Comparison of ENCODE assay signal across 1 fruit fly cellular context in genomic region chrX:17294169-17294833, dm6.
TF ChIP-seq lines count a peak whose summit lies in the region.

No protein-coding gene starts in this region.

TF ChIP-seq in whole organism, embryonic, 481 proteins besides CTCF, POLR2A, EP300 and RAD21 (continued from another document and continues in another):
- no peak for TF ChIP-seq Opbp (GFP tag; IDR thresholded peaks at IDR 0.05; lab: Robert Waterston, UW; ENCODE audit: partially characterized antibody)
- TF ChIP-seq ERR (GFP tag; optimal IDR thresholded peaks at IDR 0.05; lab: Kevin White, UChicago): no peak
- TF ChIP-seq B-H2 (GFP tag; optimal IDR thresholded peaks at IDR 0.05; lab: Kevin White, UChicago): peak; percentile 34
- no peak for TF ChIP-seq z (GFP tag; IDR thresholded peaks at IDR 0.05; lab: Robert Waterston, UW)
- no peak for TF ChIP-seq dmrt11E (tag; optimal IDR thresholded peaks at IDR 0.05; lab: Kevin White, UChicago)
- no peak for TF ChIP-seq Hmx (GFP tag; optimal IDR thresholded peaks at IDR 0.05; lab: Kevin White, UChicago)
- no peak for TF ChIP-seq ham (GFP tag; IDR thresholded peaks at IDR 0.05; lab: Robert Waterston, UW)
- TF ChIP-seq CG15073 (GFP tag; optimal IDR thresholded peaks at IDR 0.05; lab: Kevin White, UChicago): no peak
- TF ChIP-seq CG17359 (tag; optimal IDR thresholded peaks at IDR 0.05; lab: Kevin White, UChicago): no peak
- no peak for TF ChIP-seq hb (GFP tag; IDR thresholded peaks at IDR 0.05; lab: Robert Waterston, UW; ENCODE audit: partially characterized antibody)
- TF ChIP-seq CG13287 (GFP tag; IDR thresholded peaks at IDR 0.05; lab: Robert Waterston, UW; ENCODE audit: partially characterized antibody): no peak
- TF ChIP-seq pan (optimal IDR thresholded peaks at IDR 0.05; lab: Kevin White, UChicago): no peak
- no peak for TF ChIP-seq pan (GFP tag; optimal IDR thresholded peaks at IDR 0.05 in 1 of 2, IDR thresholded peaks at IDR 0.05 in 1 of 2)
- TF ChIP-seq oc (tag; optimal IDR thresholded peaks at IDR 0.05; lab: Kevin White, UChicago): peak; percentile 61
- TF ChIP-seq CG6791 (GFP tag; IDR thresholded peaks at IDR 0.05; lab: Robert Waterston, UW; ENCODE audit: partially characterized antibody): no peak
- no peak for TF ChIP-seq CG33213 (GFP tag; optimal IDR thresholded peaks at IDR 0.05; lab: Kevin White, UChicago)
- TF ChIP-seq chif (GFP tag; optimal IDR thresholded peaks at IDR 0.05; lab: Kevin White, UChicago): no peak
- no peak for TF ChIP-seq sob (GFP tag; IDR thresholded peaks at IDR 0.05; lab: Robert Waterston, UW)
- peak; percentile 34 for TF ChIP-seq ATbp (GFP tag; optimal IDR thresholded peaks at IDR 0.05; lab: Kevin White, UChicago)
- no peak for TF ChIP-seq CG14050 (GFP tag; IDR thresholded peaks at IDR 0.05; lab: Robert Waterston, UW)
- TF ChIP-seq sd (tag; optimal IDR thresholded peaks at IDR 0.05; lab: Kevin White, UChicago): peak; percentile 62
- no peak for TF ChIP-seq tx (GFP tag; optimal IDR thresholded peaks at IDR 0.05; lab: Kevin White, UChicago)
- no peak for TF ChIP-seq CG8089 (GFP tag; optimal IDR thresholded peaks at IDR 0.05; lab: Kevin White, UChicago)
- TF ChIP-seq eve (GFP tag; optimal IDR thresholded peaks at IDR 0.05; lab: Kevin White, UChicago): no peak
- peak; percentile 52 for TF ChIP-seq wek (GFP tag; optimal IDR thresholded peaks at IDR 0.05; lab: Kevin White, UChicago)
- TF ChIP-seq CG8359 (GFP tag; optimal IDR thresholded peaks at IDR 0.05; lab: Kevin White, UChicago; ENCODE audit: borderline replicate concordance): no peak
- TF ChIP-seq CG18262 (tag; optimal IDR thresholded peaks at IDR 0.05; lab: Kevin White, UChicago): no peak
- no peak for TF ChIP-seq CG31441 (GFP tag; IDR thresholded peaks at IDR 0.05; lab: Robert Waterston, UW)
- no peak for TF ChIP-seq H15 (GFP tag; IDR thresholded peaks at IDR 0.05; lab: Robert Waterston, UW)
- TF ChIP-seq zen2 (GFP tag; IDR thresholded peaks at IDR 0.05; lab: Robert Waterston, UW; ENCODE audit: partially characterized antibody): no peak
- no peak; the same call in 1 of the 2 replicates for TF ChIP-seq E2f1 (GFP tag; IDR thresholded peaks at IDR 0.05; lab: Robert Waterston, UW)
- TF ChIP-seq trh (GFP tag; optimal IDR thresholded peaks at IDR 0.05; lab: Kevin White, UChicago): no peak
- TF ChIP-seq shn (GFP tag; optimal IDR thresholded peaks at IDR 0.05; lab: Kevin White, UChicago): no peak
- TF ChIP-seq CG34224 (GFP tag; IDR thresholded peaks at IDR 0.05; lab: Robert Waterston, UW; ENCODE audit: partially characterized antibody): no peak
- TF ChIP-seq CG9437 (GFP tag; optimal IDR thresholded peaks at IDR 0.05; lab: Kevin White, UChicago): no peak
- peak; percentile 37 for TF ChIP-seq CG5180 (GFP tag; optimal IDR thresholded peaks at IDR 0.05; lab: Kevin White, UChicago)
- no peak for TF ChIP-seq run (tag; optimal IDR thresholded peaks at IDR 0.05; lab: Kevin White, UChicago)
- no peak for TF ChIP-seq tup (GFP tag; optimal IDR thresholded peaks at IDR 0.05; lab: Kevin White, UChicago)
- no peak for TF ChIP-seq croc (GFP tag; conservative IDR thresholded peaks at IDR 0.05; lab: Robert Waterston, UW)
- peak; percentile 53 for TF ChIP-seq CG12769 (tag; optimal IDR thresholded peaks at IDR 0.05; lab: Kevin White, UChicago)
- no peak for TF ChIP-seq CG30020 (tag; optimal IDR thresholded peaks at IDR 0.05; lab: Kevin White, UChicago)
- TF ChIP-seq CG11504 (tag; optimal IDR thresholded peaks at IDR 0.05; lab: Kevin White, UChicago): no peak
- TF ChIP-seq Six4 (GFP tag; optimal IDR thresholded peaks at IDR 0.05; lab: Kevin White, UChicago): no peak
- no peak for TF ChIP-seq jigr1 (GFP tag; IDR thresholded peaks at IDR 0.05; lab: Robert Waterston, UW)
- peak; percentile 0 for TF ChIP-seq CG2875 (GFP tag; optimal IDR thresholded peaks at IDR 0.05; lab: Kevin White, UChicago)
- no peak for TF ChIP-seq dm (GFP tag; optimal IDR thresholded peaks at IDR 0.05; lab: Kevin White, UChicago)
- no peak for TF ChIP-seq psq (GFP tag; optimal IDR thresholded peaks at IDR 0.05; lab: Kevin White, UChicago)
- no peak for TF ChIP-seq Stat92E (GFP tag; optimal IDR thresholded peaks at IDR 0.05; lab: Kevin White, UChicago)
- peak; percentile 3 for TF ChIP-seq CG2678 (tag; optimal IDR thresholded peaks at IDR 0.05; lab: Kevin White, UChicago)
- TF ChIP-seq zfh1 (GFP tag; IDR thresholded peaks at IDR 0.05; lab: Robert Waterston, UW): no peak
- no peak for TF ChIP-seq NFAT (GFP tag; IDR thresholded peaks at IDR 0.05; lab: Robert Waterston, UW)
- no peak for TF ChIP-seq CG1529 (GFP tag; optimal IDR thresholded peaks at IDR 0.05; lab: Kevin White, UChicago)
- TF ChIP-seq Atf3 (GFP tag; optimal IDR thresholded peaks at IDR 0.05; lab: Kevin White, UChicago): no peak
- no peak for TF ChIP-seq esg (GFP tag; conservative IDR thresholded peaks at IDR 0.05; lab: Robert Waterston, UW)
- TF ChIP-seq luna (GFP tag; optimal IDR thresholded peaks at IDR 0.05; lab: Kevin White, UChicago): no peak
- peak; percentile 28 for TF ChIP-seq CG17912 (GFP tag; optimal IDR thresholded peaks at IDR 0.05; lab: Kevin White, UChicago)
- no peak for TF ChIP-seq kay (GFP tag; optimal IDR thresholded peaks at IDR 0.05; lab: Kevin White, UChicago)
- no peak for TF ChIP-seq aop (GFP tag; IDR thresholded peaks at IDR 0.05; lab: Robert Waterston, UW)
- no peak for TF ChIP-seq onecut (GFP tag; IDR thresholded peaks at IDR 0.05; lab: Robert Waterston, UW)
- TF ChIP-seq CG11695 (GFP tag; IDR thresholded peaks at IDR 0.05; lab: Robert Waterston, UW): no peak
- TF ChIP-seq CG30431 (GFP tag; optimal IDR thresholded peaks at IDR 0.05; lab: Kevin White, UChicago): no peak
- TF ChIP-seq CG32772 (GFP tag; IDR thresholded peaks at IDR 0.05; lab: Robert Waterston, UW): no peak
- TF ChIP-seq CG3726 (GFP tag; IDR thresholded peaks at IDR 0.05; lab: Robert Waterston, UW): no peak
- no peak for TF ChIP-seq bbx (GFP tag; IDR thresholded peaks at IDR 0.05; lab: Robert Waterston, UW; ENCODE audit: partially characterized antibody)
- TF ChIP-seq Sox102F (GFP tag; optimal IDR thresholded peaks at IDR 0.05; lab: Kevin White, UChicago): peak; percentile 2
- TF ChIP-seq jing (GFP tag; optimal IDR thresholded peaks at IDR 0.05; lab: Kevin White, UChicago): no peak
- no peak for TF ChIP-seq CG4854 (GFP tag; optimal IDR thresholded peaks at IDR 0.05; lab: Kevin White, UChicago)
- TF ChIP-seq sim (GFP tag; IDR thresholded peaks at IDR 0.05; lab: Robert Waterston, UW): no peak
- TF ChIP-seq CG2712 (tag; optimal IDR thresholded peaks at IDR 0.05; lab: Kevin White, UChicago): no peak
- TF ChIP-seq cad (GFP tag; optimal IDR thresholded peaks at IDR 0.05; lab: Kevin White, UChicago): no peak
- no peak for TF ChIP-seq Dek (tag; optimal IDR thresholded peaks at IDR 0.05; lab: Kevin White, UChicago)
- no peak for TF ChIP-seq Fer2 (tag; optimal IDR thresholded peaks at IDR 0.05; lab: Kevin White, UChicago)
- TF ChIP-seq Side (GFP tag; optimal IDR thresholded peaks at IDR 0.05; lab: Kevin White, UChicago): no peak
- TF ChIP-seq gsb (GFP tag; IDR thresholded peaks at IDR 0.05; lab: Robert Waterston, UW): 0 out of 2 replicates have a peak, but pooled peaks have one; percentile 25
- TF ChIP-seq fd96Cb (tag; optimal IDR thresholded peaks at IDR 0.05; lab: Kevin White, UChicago): no peak
- TF ChIP-seq chinmo (GFP tag; IDR thresholded peaks at IDR 0.05; lab: Robert Waterston, UW; ENCODE audit: partially characterized antibody): peak; percentile 71; the same call in 2 of the 4 replicates
- TF ChIP-seq Mes4 (GFP tag; optimal IDR thresholded peaks at IDR 0.05; lab: Kevin White, UChicago): peak; percentile 16
- no peak for TF ChIP-seq CG11696 (GFP tag; IDR thresholded peaks at IDR 0.05; lab: Robert Waterston, UW)
- TF ChIP-seq ftz-f1 (GFP tag; optimal IDR thresholded peaks at IDR 0.05; lab: Kevin White, UChicago): peak; percentile 36
- TF ChIP-seq CG4328 (GFP tag; optimal IDR thresholded peaks at IDR 0.05; lab: Kevin White, UChicago): peak; percentile 48
- TF ChIP-seq CG7928 (GFP tag; optimal IDR thresholded peaks at IDR 0.05; lab: Kevin White, UChicago): no peak
- no peak for TF ChIP-seq Ada2b (GFP tag; IDR thresholded peaks at IDR 0.05; lab: Robert Waterston, UW)
- TF ChIP-seq CG12391 (tag; optimal IDR thresholded peaks at IDR 0.05; lab: Kevin White, UChicago): no peak
- no peak for TF ChIP-seq eyg (GFP tag; optimal IDR thresholded peaks at IDR 0.05; lab: Kevin White, UChicago)
- TF ChIP-seq sc (optimal IDR thresholded peaks at IDR 0.05; lab: Kevin White, UChicago): no peak
- TF ChIP-seq sc (GFP tag; optimal IDR thresholded peaks at IDR 0.05; lab: Kevin White, UChicago): no peak
- TF ChIP-seq salm (tag; optimal IDR thresholded peaks at IDR 0.05; lab: Kevin White, UChicago): peak; percentile 10
- TF ChIP-seq tgo (GFP tag; IDR thresholded peaks at IDR 0.05; lab: Robert Waterston, UW): no peak
- TF ChIP-seq ken (GFP tag; IDR thresholded peaks at IDR 0.05; lab: Robert Waterston, UW): no peak
- no peak for TF ChIP-seq CG9609 (GFP tag; optimal IDR thresholded peaks at IDR 0.05; lab: Kevin White, UChicago)
- no peak for TF ChIP-seq Rx (GFP tag; IDR thresholded peaks at IDR 0.05; lab: Robert Waterston, UW)
- TF ChIP-seq zfh2 (GFP tag; optimal IDR thresholded peaks at IDR 0.05; lab: Kevin White, UChicago): no peak
- TF ChIP-seq CG13123 (GFP tag; optimal IDR thresholded peaks at IDR 0.05; lab: Kevin White, UChicago): no peak
- TF ChIP-seq CG7556 (GFP tag; optimal IDR thresholded peaks at IDR 0.05; lab: Kevin White, UChicago): peak; percentile 30
- no peak for TF ChIP-seq h (optimal IDR thresholded peaks at IDR 0.05; lab: Kevin White, UChicago)
- TF ChIP-seq tio (GFP tag; optimal IDR thresholded peaks at IDR 0.05; lab: Kevin White, UChicago): no peak
- no peak for TF ChIP-seq nmo (GFP tag; optimal IDR thresholded peaks at IDR 0.05; lab: Kevin White, UChicago)
- no peak; the same call in 2 of the 3 replicates for TF ChIP-seq dysf (GFP tag; IDR thresholded peaks at IDR 0.05; lab: Robert Waterston, UW)
- TF ChIP-seq CG11560 (tag; IDR thresholded peaks at IDR 0.05; lab: Robert Waterston, UW): no peak
- peak; percentile 63 for TF ChIP-seq sug (tag; optimal IDR thresholded peaks at IDR 0.05; lab: Kevin White, UChicago)
- TF ChIP-seq CG1602 (GFP tag; optimal IDR thresholded peaks at IDR 0.05; lab: Kevin White, UChicago): no peak
- no peak for TF ChIP-seq twi (tag; optimal IDR thresholded peaks at IDR 0.05; lab: Kevin White, UChicago)
- peak; percentile 10 for TF ChIP-seq bigmax (GFP tag; optimal IDR thresholded peaks at IDR 0.05; lab: Kevin White, UChicago)
- no peak for TF ChIP-seq ranshi (GFP tag; IDR thresholded peaks at IDR 0.05; lab: Robert Waterston, UW)
- no peak for TF ChIP-seq NfI (GFP tag; optimal IDR thresholded peaks at IDR 0.05; lab: Kevin White, UChicago)
- no peak for TF ChIP-seq gem (tag; optimal IDR thresholded peaks at IDR 0.05; lab: Kevin White, UChicago)
- peak; percentile 37 for TF ChIP-seq fd64A (GFP tag; optimal IDR thresholded peaks at IDR 0.05; lab: Kevin White, UChicago)
- TF ChIP-seq CG9876 (GFP tag; optimal IDR thresholded peaks at IDR 0.05; lab: Kevin White, UChicago): no peak
- no peak for TF ChIP-seq Rfx (GFP tag; IDR thresholded peaks at IDR 0.05; lab: Robert Waterston, UW)
- TF ChIP-seq Neu2 (GFP tag; optimal IDR thresholded peaks at IDR 0.05; lab: Kevin White, UChicago; ENCODE audit: borderline replicate concordance): no peak
- TF ChIP-seq Sry-β (GFP tag; optimal IDR thresholded peaks at IDR 0.05; lab: Kevin White, UChicago): no peak
- TF ChIP-seq Atf6 (GFP tag; IDR thresholded peaks at IDR 0.05; lab: Robert Waterston, UW): peak; percentile 40; the same call in 1 of the 2 replicates
- TF ChIP-seq caup (GFP tag; optimal IDR thresholded peaks at IDR 0.05; lab: Kevin White, UChicago; ENCODE audit: severe bottlenecking): peak; percentile 47
- TF ChIP-seq Gsc (GFP tag; IDR thresholded peaks at IDR 0.05; lab: Robert Waterston, UW): no peak
- no peak for TF ChIP-seq btn (GFP tag; optimal IDR thresholded peaks at IDR 0.05; lab: Kevin White, UChicago)
- TF ChIP-seq Blimp-1 (GFP tag; optimal IDR thresholded peaks at IDR 0.05; lab: Kevin White, UChicago): no peak
- peak; percentile 72 for TF ChIP-seq CG12071 (GFP tag; optimal IDR thresholded peaks at IDR 0.05; lab: Kevin White, UChicago)
- TF ChIP-seq CG4282 (GFP tag; optimal IDR thresholded peaks at IDR 0.05; lab: Kevin White, UChicago): no peak
- no peak for TF ChIP-seq CG12299 (tag; optimal IDR thresholded peaks at IDR 0.05; lab: Kevin White, UChicago)
- no peak for TF ChIP-seq CG5953 (GFP tag; IDR thresholded peaks at IDR 0.05; lab: Robert Waterston, UW)
- TF ChIP-seq dan (GFP tag; IDR thresholded peaks at IDR 0.05; lab: Robert Waterston, UW): no peak
- TF ChIP-seq CG10431 (GFP tag; optimal IDR thresholded peaks at IDR 0.05; lab: Kevin White, UChicago): no peak
- TF ChIP-seq Fer1 (GFP tag; optimal IDR thresholded peaks at IDR 0.05; lab: Kevin White, UChicago): peak; percentile 57
- TF ChIP-seq unpg (GFP tag; optimal IDR thresholded peaks at IDR 0.05; lab: Kevin White, UChicago): no peak
- no peak for TF ChIP-seq Dip2 (GFP tag; IDR thresholded peaks at IDR 0.05; lab: Robert Waterston, UW)
- no peak for TF ChIP-seq Camta (GFP tag; optimal IDR thresholded peaks at IDR 0.05; lab: Kevin White, UChicago)
- TF ChIP-seq Hr39 (optimal IDR thresholded peaks at IDR 0.05; lab: Kevin White, UChicago): no peak
- no peak for TF ChIP-seq Antp (GFP tag; optimal IDR thresholded peaks at IDR 0.05; lab: Kevin White, UChicago)
- no peak for TF ChIP-seq CG17385 (GFP tag; optimal IDR thresholded peaks at IDR 0.05; lab: Kevin White, UChicago)
- TF ChIP-seq cg (GFP tag; optimal IDR thresholded peaks at IDR 0.05; lab: Kevin White, UChicago): no peak
- no peak for TF ChIP-seq CG10267 (tag; optimal IDR thresholded peaks at IDR 0.05; lab: Kevin White, UChicago)
- TF ChIP-seq gcm2 (GFP tag; optimal IDR thresholded peaks at IDR 0.05; lab: Kevin White, UChicago): no peak
- TF ChIP-seq CG15514 (GFP tag; optimal IDR thresholded peaks at IDR 0.05; lab: Kevin White, UChicago): peak; percentile 41
- TF ChIP-seq CG14965 (GFP tag; optimal IDR thresholded peaks at IDR 0.05; lab: Kevin White, UChicago; ENCODE audit: borderline replicate concordance): no peak
- no peak for TF ChIP-seq sna (GFP tag; IDR thresholded peaks at IDR 0.05; lab: Robert Waterston, UW; ENCODE audit: partially characterized antibody)
- no peak for TF ChIP-seq mam (GFP tag; optimal IDR thresholded peaks at IDR 0.05; lab: Kevin White, UChicago)
- TF ChIP-seq CG10274 (GFP tag; optimal IDR thresholded peaks at IDR 0.05; lab: Kevin White, UChicago): no peak
- TF ChIP-seq sens-2 (GFP tag; IDR thresholded peaks at IDR 0.05; lab: Robert Waterston, UW): no peak
